Worm (Caenorhabditis elegans) whole organism, L4 larva: ENCODE data around the gene slfl-5.

Source experiments
- F10B5.3 ChIP-seq: sonication (generic microtip); optimal IDR thresholded peaks from 2 replicates; lab custom pipeline; 2016; ENCODE audit warnings: mild to moderate bottlenecking, missing genetic modification characterization, missing compliant biosample characterization
- F26F4.8 ChIP-seq: fragments of 200-800 bp; sonication (Bioruptor generic); conservative IDR thresholded peaks from 2 replicates; pipeline ENCODE4 v1.3.6; 2022; ENCODE audit warnings: missing genetic modification characterization, missing compliant biosample characterization
- F37D6.2 ChIP-seq: sonication (generic microtip); optimal IDR thresholded peaks from 2 replicates; lab custom pipeline; 2016; ENCODE audit warnings: mild to moderate bottlenecking, missing genetic modification characterization, missing compliant biosample characterization
- T20F7.1 ChIP-seq: fragments of 200-800 bp; sonication (Bioruptor generic); optimal IDR thresholded peaks from 2 replicates; lab custom pipeline; 2018; ENCODE audit warnings: mild to moderate bottlenecking, missing genetic modification characterization, missing compliant biosample characterization
- aha-1 ChIP-seq: fragments of 150-350 bp; peaks from one replicate; lab custom pipeline; 2014; ENCODE audit warnings: missing biosample characterization, missing genetic modification characterization
- arid-1 ChIP-seq: fragments of 200-800 bp; sonication (Bioruptor generic); conservative IDR thresholded peaks from 2 replicates; pipeline ENCODE4 v1.3.6; 2022; ENCODE audit warnings: missing genetic modification reagents, missing genetic modification characterization, missing compliant biosample characterization
- ceh-20 ChIP-seq: fragments of 200-800 bp; sonication (Bioruptor generic); IDR thresholded peaks from 2 replicates; pipeline ENCODE4 v1.3.6; 2022; ENCODE audit warnings: missing genetic modification reagents, missing genetic modification characterization, missing compliant biosample characterization
- ceh-28 ChIP-seq: fragments of 150-350 bp; optimal IDR thresholded peaks from 2 replicates; lab custom pipeline; 2014; ENCODE audit warnings: missing biosample characterization, missing genetic modification reagents, missing genetic modification characterization
- ceh-32 ChIP-seq: sonication (generic microtip); optimal IDR thresholded peaks from 2 replicates; lab custom pipeline; 2016; ENCODE audit warnings: mild to moderate bottlenecking, missing genetic modification characterization, missing compliant biosample characterization; ENCODE audit not compliant: poor library complexity
- daf-16 ChIP-seq, 3 experiments: sonication (generic microtip); optimal IDR thresholded peaks; 2 replicates each; lab custom pipeline; 2016 to 2017; ENCODE audit warnings: missing genetic modification characterization in 3 of 3, missing genetic modification reagents in 3 of 3, mild to moderate bottlenecking in 2 of 3, missing compliant biosample characterization in 2 of 3, missing biosample characterization in 1 of 3, moderate library complexity in 1 of 3
- daf-19 ChIP-seq: fragments of 200-800 bp; sonication (Bioruptor generic); conservative IDR thresholded peaks from 2 replicates; pipeline ENCODE4 v1.3.6; 2022; ENCODE audit warnings: missing genetic modification characterization, missing compliant biosample characterization
- daf-8 ChIP-seq: fragments of 200-800 bp; sonication (Bioruptor generic); IDR thresholded peaks from 2 replicates; pipeline ENCODE4 v1.3.6; 2022; ENCODE audit warnings: missing genetic modification characterization, missing compliant biosample characterization
- dmd-6 ChIP-seq: fragments of 200-800 bp; sonication (Bioruptor generic); IDR thresholded peaks from 2 replicates; pipeline ENCODE4 v1.3.6; 2022; ENCODE audit warnings: missing genetic modification reagents, missing genetic modification characterization, missing compliant biosample characterization
- dmd-8 ChIP-seq: fragments of 200-800 bp; sonication (Bioruptor generic); IDR thresholded peaks from 2 replicates; pipeline ENCODE4 v1.3.6; 2022; ENCODE audit warnings: missing genetic modification characterization, missing compliant biosample characterization
- dpl-1 ChIP-seq: fragments of 150-350 bp; optimal IDR thresholded peaks from 2 replicates; lab custom pipeline; 2014; ENCODE audit warnings: missing biosample characterization, missing genetic modification reagents, missing genetic modification characterization
- duxl-1 ChIP-seq: sonication (generic microtip); optimal IDR thresholded peaks from 2 replicates; lab custom pipeline; 2016; ENCODE audit warnings: mild to moderate bottlenecking, missing genetic modification characterization, moderate library complexity, missing compliant biosample characterization; ENCODE audit not compliant: poor library complexity
- egl-43 ChIP-seq: fragments of 200-800 bp; sonication (Bioruptor generic); IDR thresholded peaks from 2 replicates; pipeline ENCODE4 v1.3.6; 2022; ENCODE audit warnings: missing genetic modification reagents, missing genetic modification characterization, missing compliant biosample characterization
- fkh-10 ChIP-seq: fragments of 150-350 bp; optimal IDR thresholded peaks from 2 replicates; lab custom pipeline; 2014; ENCODE audit warnings: missing biosample characterization, missing genetic modification reagents, missing genetic modification characterization
- gei-8 ChIP-seq: fragments of 200-800 bp; sonication (Bioruptor generic); optimal IDR thresholded peaks from 2 replicates; lab custom pipeline; 2018; ENCODE audit warnings: mild to moderate bottlenecking, missing genetic modification characterization, missing compliant biosample characterization
- hif-1 ChIP-seq, 2 experiments: sonication (generic microtip); optimal IDR thresholded peaks; 2 replicates each; lab custom pipeline; 2016 to 2017; ENCODE audit warnings: missing compliant biosample characterization in 2 of 2, missing genetic modification characterization in 2 of 2, missing genetic modification reagents in 2 of 2, missing genotype in 2 of 2, mild to moderate bottlenecking in 1 of 2
- hlh-11 ChIP-seq: fragments of 200-800 bp; sonication (Bioruptor generic); optimal IDR thresholded peaks from 2 replicates; lab custom pipeline; 2018; ENCODE audit warnings: mild to moderate bottlenecking, missing genetic modification characterization, missing compliant biosample characterization
- hlh-30 ChIP-seq: sonication (generic microtip); optimal IDR thresholded peaks from 2 replicates; lab custom pipeline; 2017; ENCODE audit warnings: antibody characterized with exemption, mild to moderate bottlenecking, missing genetic modification characterization, missing compliant biosample characterization; ENCODE audit not compliant: insufficient read depth
- lim-7 ChIP-seq: fragments of 200-800 bp; sonication (Bioruptor generic); IDR thresholded peaks from 2 replicates; pipeline ENCODE4 v1.3.6; 2022; ENCODE audit warnings: missing genetic modification characterization, missing compliant biosample characterization
- lin-1 ChIP-seq: fragments of 200-800 bp; sonication (Bioruptor generic); IDR thresholded peaks from 2 replicates; pipeline ENCODE4 v1.3.6; 2022; ENCODE audit warnings: missing genetic modification reagents, missing genetic modification characterization, missing compliant biosample characterization
- lin-15B ChIP-seq: fragments of 150-350 bp; sonication (generic microtip); optimal IDR thresholded peaks from 3 replicates; lab custom pipeline; 2014; ENCODE audit warnings: missing biosample characterization, missing genetic modification characterization
- lin-38 ChIP-seq: fragments of 200-800 bp; sonication (Bioruptor generic); IDR thresholded peaks from 2 replicates; pipeline ENCODE4 v1.3.6; 2022; ENCODE audit warnings: missing genetic modification reagents, missing genetic modification characterization, missing compliant biosample characterization
- lsy-2 ChIP-seq, 2 experiments: fragments of 150-350 bp in 1 of 2; sonication (generic microtip) in 1 of 2; optimal IDR thresholded peaks; 2 replicates each; lab custom pipeline; 2014 to 2017; ENCODE audit warnings: missing biosample characterization in 2 of 2, missing genetic modification characterization in 2 of 2
- mdl-1 ChIP-seq, 2 experiments: fragments of 150-350 bp in 1 of 2; sonication (generic microtip) in 1 of 2; optimal IDR thresholded peaks; 2 replicates each; lab custom pipeline; 2014 to 2017; ENCODE audit warnings: missing biosample characterization in 2 of 2, missing genetic modification characterization in 2 of 2
- mep-1 ChIP-seq: fragments of 150-350 bp; sonication (generic microtip); optimal IDR thresholded peaks from 3 replicates; lab custom pipeline; 2014; ENCODE audit warnings: missing biosample characterization, missing genetic modification characterization
- mxl-2 ChIP-seq: fragments of 200-800 bp; sonication (Bioruptor generic); conservative IDR thresholded peaks from 2 replicates; pipeline ENCODE4 v1.3.6; 2022; ENCODE audit warnings: missing genetic modification reagents, missing genetic modification characterization, missing compliant biosample characterization
- nhr-102 ChIP-seq: sonication (generic microtip); optimal IDR thresholded peaks from 2 replicates; lab custom pipeline; 2016; ENCODE audit warnings: mild to moderate bottlenecking, missing genetic modification characterization, moderate library complexity, missing compliant biosample characterization
- nhr-237 ChIP-seq: sonication (generic microtip); optimal IDR thresholded peaks from 2 replicates; lab custom pipeline; 2017; ENCODE audit warnings: missing biosample characterization, missing genetic modification characterization
- nhr-25 ChIP-seq: sonication (generic microtip); optimal IDR thresholded peaks from 2 replicates; lab custom pipeline; 2017; ENCODE audit warnings: missing genetic modification characterization, mild to moderate bottlenecking, missing compliant biosample characterization, antibody characterized with exemption, moderate library complexity, borderline replicate concordance; ENCODE audit not compliant: insufficient read depth
- nhr-28 ChIP-seq: fragments of 150-350 bp; optimal IDR thresholded peaks from 2 replicates; lab custom pipeline; 2014; ENCODE audit warnings: missing biosample characterization, missing genetic modification characterization
- nhr-6 ChIP-seq: fragments of 150-350 bp; optimal IDR thresholded peaks from 2 replicates; lab custom pipeline; 2014; ENCODE audit warnings: missing biosample characterization, missing genetic modification characterization
- pha-4 ChIP-seq, 2 experiments: fragments of 150-350 bp in 1 of 2; fragments of 200-800 bp in 1 of 2; sonication (Bioruptor generic) in 1 of 2; IDR thresholded peaks in 1 of 2; optimal IDR thresholded peaks in 1 of 2; 2 replicates each; pipeline versions ENCODE4 v1.3.6 to Lab custom; 2014 to 2022; ENCODE audit warnings: missing genetic modification characterization in 2 of 2, missing genetic modification reagents in 2 of 2, missing biosample characterization in 1 of 2, missing compliant biosample characterization in 1 of 2
- pqm-1 ChIP-seq: sonication (generic microtip); optimal IDR thresholded peaks from 2 replicates; lab custom pipeline; 2017; ENCODE audit warnings: missing biosample characterization, missing genetic modification characterization
- rbr-2 ChIP-seq: sonication (generic microtip); optimal IDR thresholded peaks from 2 replicates; lab custom pipeline; 2016; ENCODE audit warnings: missing genotype, missing genetic modification characterization, missing compliant biosample characterization
- sdz-12 ChIP-seq: fragments of 200-800 bp; sonication (Bioruptor generic); optimal IDR thresholded peaks from 2 replicates; lab custom pipeline; 2018; ENCODE audit warnings: mild to moderate bottlenecking, missing genetic modification characterization, missing compliant biosample characterization
- snpc-1.2 ChIP-seq: fragments of 200-800 bp; sonication (Bioruptor generic); IDR thresholded peaks from 2 replicates; pipeline ENCODE4 v1.3.6; 2022; ENCODE audit warnings: missing genetic modification reagents, missing genetic modification characterization, missing compliant biosample characterization
- snpc-4 ChIP-seq: fragments of 150-350 bp; optimal IDR thresholded peaks from 2 replicates; lab custom pipeline; 2014; ENCODE audit warnings: missing biosample characterization, missing genetic modification characterization
- spr-3 ChIP-seq: fragments of 200-800 bp; sonication (Bioruptor generic); optimal IDR thresholded peaks from 2 replicates; lab custom pipeline; 2018; ENCODE audit warnings: mild to moderate bottlenecking, missing genetic modification characterization, missing compliant biosample characterization
- tra-1 ChIP-seq: fragments of 200-800 bp; sonication (Bioruptor generic); IDR thresholded peaks from 2 replicates; pipeline ENCODE4 v1.3.6; 2022; ENCODE audit warnings: missing genetic modification reagents, missing genetic modification characterization, missing compliant biosample characterization
- unc-130 ChIP-seq: sonication (generic microtip); optimal IDR thresholded peaks from 2 replicates; lab custom pipeline; 2016; ENCODE audit warnings: missing genetic modification reagents, missing genetic modification characterization, missing compliant biosample characterization
- zfp-3 ChIP-seq: fragments of 200-800 bp; sonication (Bioruptor generic); conservative IDR thresholded peaks from 2 replicates; pipeline ENCODE4 v1.3.6; 2022; ENCODE audit warnings: missing genetic modification reagents, missing genetic modification characterization, missing compliant biosample characterization
- zip-11 ChIP-seq: fragments of 200-800 bp; sonication (Bioruptor generic); IDR thresholded peaks from 2 replicates; pipeline ENCODE4 v1.3.6; 2022; ENCODE audit warnings: missing genetic modification characterization, missing compliant biosample characterization
- ztf-7 ChIP-seq: fragments of 150-350 bp; optimal IDR thresholded peaks from 2 replicates; lab custom pipeline; 2014; ENCODE audit warnings: missing biosample characterization, missing genetic modification characterization

Gene slfl-5

DNA sequence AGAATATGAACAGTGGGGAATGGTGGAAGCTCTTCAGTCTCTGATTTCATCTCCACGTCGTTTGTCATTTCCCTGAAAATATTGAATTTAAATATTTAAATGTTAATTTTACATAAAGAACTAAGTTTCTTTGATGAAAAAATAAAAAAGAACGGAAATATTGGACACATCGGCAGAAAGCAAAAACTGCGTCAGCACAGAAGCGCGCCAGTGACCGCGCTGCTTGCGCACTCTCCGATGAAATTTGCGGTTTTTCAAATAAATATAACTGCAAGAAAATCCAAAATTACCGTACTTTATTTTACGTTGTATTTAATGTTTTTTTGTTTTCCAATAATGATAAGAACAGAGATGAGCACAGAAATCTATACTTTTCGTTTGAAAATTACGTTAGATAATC is 46.7 kb upstream of the slfl-5 start, which contains the start of the genes srpa-68 and srh-16 (continued):
- TF ChIP-seq hif-1 (tag; optimal IDR thresholded peaks at IDR 0.05; lab: Kevin White, UChicago), result peak in 1 of 2 experiments; percentile 44
- TF ChIP-seq ceh-20 (GFP tag; lab: Robert Waterston, UW), result peak; percentile 87
- peak; percentile 71 for TF ChIP-seq F37D6.2
- no peak for TF ChIP-seq nhr-237 (tag; lab: Kevin White, UChicago)
- peak in 1 of 2 experiments; percentile 8 for TF ChIP-seq mdl-1 (tag; optimal IDR thresholded peaks at IDR 0.05; lab: Kevin White, UChicago)
- peak; percentile 61; the same call in 1 of the 2 replicates for TF ChIP-seq snpc-1.2
- peak; percentile 97 for TF ChIP-seq aha-1 (tag; lab: Kevin White, UChicago)
- TF ChIP-seq gei-8 (GFP tag; lab: Kevin White, UChicago), result no peak
- peak; percentile 99 for TF ChIP-seq dpl-1 (GFP tag; lab: Kevin White, UChicago)
- TF ChIP-seq mxl-2 (GFP tag; lab: Robert Waterston, UW), result no peak
- peak; percentile 37 for TF ChIP-seq lin-15B
- peak; percentile 46 for TF ChIP-seq fkh-10
- TF ChIP-seq nhr-6 (tag; lab: Kevin White, UChicago), result peak; percentile 97
- peak; percentile 41; the same call in 1 of the 2 replicates for TF ChIP-seq lin-1 (GFP tag; lab: Robert Waterston, UW)
- TF ChIP-seq snpc-4, result no peak
- TF ChIP-seq nhr-102 (tag; lab: Kevin White, UChicago), result peak; percentile 93
- peak; percentile 74 for TF ChIP-seq ztf-7
- TF ChIP-seq sdz-12 (GFP tag; lab: Kevin White, UChicago), result no peak
- peak; percentile 88 for TF ChIP-seq lin-38 (GFP tag; lab: Robert Waterston, UW)
- no peak for TF ChIP-seq ceh-28 (tag; lab: Kevin White, UChicago)
- peak; percentile 89 for TF ChIP-seq rbr-2 (tag; lab: Kevin White, UChicago)
- TF ChIP-seq dmd-8 (GFP tag; lab: Robert Waterston, UW), result no peak
- TF ChIP-seq nhr-28 (tag; lab: Kevin White, UChicago), result peak; percentile 72
- TF ChIP-seq lsy-2 (tag; optimal IDR thresholded peaks at IDR 0.05; lab: Kevin White, UChicago), result peak; percentile 22 to 94
- TF ChIP-seq F26F4.8, result no peak
- TF ChIP-seq hlh-11 (tag; lab: Kevin White, UChicago), result peak; percentile 80
- TF ChIP-seq pha-4 (GFP tag; IDR thresholded peaks at IDR 0.05; lab: Robert Waterston, UW), result peak; percentile 80; the same call in 1 of the 2 replicates
- no peak for TF ChIP-seq pha-4 (tag; optimal IDR thresholded peaks at IDR 0.05; lab: Kevin White, UChicago)
- peak; percentile 26 for TF ChIP-seq ceh-32 (tag; lab: Kevin White, UChicago)
- TF ChIP-seq tra-1, result 0 out of 2 replicates have a peak, but pooled peaks have one; percentile 21
- peak; percentile 79 for TF ChIP-seq F10B5.3 (tag; lab: Kevin White, UChicago)
- peak; percentile 80 for TF ChIP-seq hlh-30 (tag; lab: Kevin White, UChicago)
- peak; percentile 86 for TF ChIP-seq T20F7.1 (GFP tag; lab: Kevin White, UChicago)
- peak; percentile 28 for TF ChIP-seq pqm-1
- 0 out of 2 replicates have a peak, but pooled peaks have one; percentile 17 for TF ChIP-seq daf-19 (GFP tag; lab: Robert Waterston, UW)
- TF ChIP-seq mep-1 (tag; lab: Kevin White, UChicago), result peak; percentile 90
- TF ChIP-seq lim-7 (GFP tag; lab: Robert Waterston, UW), result no peak
- peak; percentile 87 for TF ChIP-seq duxl-1 (tag; lab: Kevin White, UChicago)
- peak; percentile 79 for TF ChIP-seq dmd-6
- peak; percentile 59 for TF ChIP-seq unc-130
- TF ChIP-seq egl-43 (GFP tag; lab: Robert Waterston, UW), result 0 out of 2 replicates have a peak, but pooled peaks have one; percentile 53

DNA sequence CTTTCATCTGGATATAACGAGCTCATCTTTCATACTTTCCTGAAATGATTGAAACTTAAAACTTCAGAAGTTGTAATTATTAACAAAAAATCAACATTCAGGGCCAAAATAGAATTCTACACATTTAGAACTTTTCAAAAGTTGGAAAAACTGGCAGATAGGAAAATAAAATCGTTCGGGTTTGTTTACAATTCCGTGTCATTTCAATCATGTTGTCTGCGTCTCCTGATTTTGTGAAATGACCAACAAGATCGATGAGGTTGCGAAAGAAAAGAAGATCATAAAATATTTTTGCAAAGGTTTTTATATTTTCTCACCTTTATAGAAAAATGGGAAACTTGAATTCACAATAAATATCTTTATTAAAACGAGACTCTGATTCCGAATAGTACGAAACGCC is 43.7 kb upstream of the slfl-5 start, which contains the start of gene rskd-1:
Gene rskd-1, minus strand, starts transcription at position 39 of the 400 bp plus-strand sequence.
- TF ChIP-seq snpc-1.2 (no peak), lsy-2 (tag; optimal IDR thresholded peaks at IDR 0.05; lab: Kevin White, UChicago) (peak in 1 of 2 experiments; percentile 40), dmd-8 (GFP tag; lab: Robert Waterston, UW) (no peak), arid-1 (GFP tag; lab: Robert Waterston, UW) (no peak), mep-1 (tag; lab: Kevin White, UChicago) (peak; percentile 32), mxl-2 (GFP tag; lab: Robert Waterston, UW) (no peak), egl-43 (GFP tag; lab: Robert Waterston, UW) (no peak), spr-3 (GFP tag; lab: Kevin White, UChicago) (no peak), pha-4 (GFP tag; IDR thresholded peaks at IDR 0.05; lab: Robert Waterston, UW) (no peak), pha-4 (tag; optimal IDR thresholded peaks at IDR 0.05; lab: Kevin White, UChicago) (peak; percentile 78), zfp-3 (no peak), lin-38 (GFP tag; lab: Robert Waterston, UW) (peak; percentile 9; the same call in 1 of the 2 replicates), dpl-1 (GFP tag; lab: Kevin White, UChicago) (peak; percentile 1), nhr-25 (tag; lab: Kevin White, UChicago) (no peak), daf-16 (GFP tag; optimal IDR thresholded peaks at IDR 0.05; lab: Kevin White, UChicago) (peak in 1 of 2 experiments; percentile 10), daf-16 (tag; optimal IDR thresholded peaks at IDR 0.05; lab: Kevin White, UChicago) (peak; percentile 73), daf-8 (GFP tag; lab: Robert Waterston, UW) (no peak), T20F7.1 (GFP tag; lab: Kevin White, UChicago) (peak; percentile 40), nhr-6 (tag; lab: Kevin White, UChicago) (peak; percentile 76), zip-11 (GFP tag; lab: Robert Waterston, UW) (no peak)
